Worm (Caenorhabditis elegans) whole organism, L4/young adult: ENCODE data around the gene sre-35.

Source experiments
- W03F9.2 ChIP-seq: fragments of 150-350 bp; optimal IDR thresholded peaks from 2 replicates; lab custom pipeline; 2014; ENCODE audit warnings: missing biosample characterization, missing genetic modification characterization
- dao-5 ChIP-seq: sonication (generic microtip); optimal IDR thresholded peaks from 2 replicates; lab custom pipeline; 2016; ENCODE audit warnings: missing genotype, missing genetic modification characterization, moderate library complexity, missing compliant biosample characterization
- him-1 ChIP-seq: sonication (generic microtip); optimal IDR thresholded peaks from 2 replicates; lab custom pipeline; 2016; ENCODE audit warnings: missing genotype, missing genetic modification reagents, missing genetic modification characterization, missing compliant biosample characterization

- TF ChIP-seq W03F9.2 (tag; lab: Kevin White, UChicago): no peak
- TF ChIP-seq him-1 (tag; lab: Kevin White, UChicago): no peak
- no peak for TF ChIP-seq dao-5
Observed at ce11 chrII:12482622-12483021, 30.0 kb upstream of the sre-35 start, which contains the start of gene fbxb-102.
